Worm (Caenorhabditis elegans): Measurements from ENCODE around the gene Y54G11A.17.

ce11 chrII:14380778-14381177, 31.6 kb upstream of the Y54G11A.17 start:
- TF ChIP-seq ztf-23 (GFP tag; IDR thresholded peaks at IDR 0.05): no peak
- TF ChIP-seq flt-1 (GFP tag; IDR thresholded peaks at IDR 0.05): no peak
- TF ChIP-seq T22C8.4 (GFP tag; IDR thresholded peaks at IDR 0.05): no peak
- TF ChIP-seq ref-1 (GFP tag; conservative IDR thresholded peaks at IDR 0.05): no peak
- TF ChIP-seq tab-1 (GFP tag; IDR thresholded peaks at IDR 0.05): no peak
- no peak for TF ChIP-seq ztf-29 (GFP tag; IDR thresholded peaks at IDR 0.05)
